Worm (Caenorhabditis elegans) whole organism, early embryonic: ENCODE data around the gene F54E4.2.

Experiments
- B0310.2 ChIP-seq: sonication (generic microtip); optimal IDR thresholded peaks from 2 replicates; lab custom pipeline; 2016; ENCODE audit warnings: mild to moderate bottlenecking, missing genetic modification characterization, missing compliant biosample characterization
- F13C5.2 ChIP-seq: sonication (generic microtip); optimal IDR thresholded peaks from 2 replicates; lab custom pipeline; 2017; ENCODE audit warnings: mild to moderate bottlenecking, missing genetic modification characterization, inconsistent platforms, missing compliant biosample characterization
- ama-1 ChIP-seq: fragments of 150-350 bp; optimal IDR thresholded peaks from 2 replicates; lab custom pipeline; 2014
- scrt-1 ChIP-seq: fragments of 200-800 bp; sonication (Bioruptor generic); IDR thresholded peaks from 2 replicates; pipeline ENCODE4 v1.3.6; 2022; ENCODE audit warnings: missing genetic modification characterization, missing compliant biosample characterization
- tbx-11 ChIP-seq: fragments of 200-800 bp; sonication (Bioruptor generic); IDR thresholded peaks from 2 replicates; pipeline ENCODE4 v1.3.6; 2022; ENCODE audit warnings: missing genetic modification characterization, missing compliant biosample characterization

- TF ChIP-seq tbx-11 (GFP tag; lab: Robert Waterston, UW) (no peak), ama-1 (no peak), scrt-1 (GFP tag; lab: Robert Waterston, UW) (no peak), F13C5.2 (tag; lab: Kevin White, UChicago) (no peak), B0310.2 (tag; lab: Kevin White, UChicago) (no peak)
Measured at ce11 chrX:14671300-14671699, 42.6 kb upstream of the F54E4.2 start.
